Worm (Caenorhabditis elegans) whole organism, young adult: Measurements from ENCODE around the gene srv-9.

ENCODE experiments used
- F23B12.7 ChIP-seq: sonication (generic microtip); optimal IDR thresholded peaks from 2 replicates; lab custom pipeline; 2017; ENCODE audit warnings: missing genetic modification characterization, mild to moderate bottlenecking, missing compliant biosample characterization, antibody characterized with exemption, moderate library complexity; ENCODE audit not compliant: insufficient read depth
- F37B4.10 ChIP-seq: fragments of 200-800 bp; sonication (Bioruptor generic); IDR thresholded peaks from 2 replicates; pipeline ENCODE4 v1.3.6; 2022; ENCODE audit warnings: missing genetic modification characterization, missing compliant biosample characterization
- F39B2.1 ChIP-seq: fragments of 200-800 bp; sonication (Bioruptor generic); IDR thresholded peaks from 2 replicates; pipeline ENCODE4 v1.3.6; 2022; ENCODE audit warnings: missing genetic modification reagents, missing genetic modification characterization, missing compliant biosample characterization
- F52B5.7 ChIP-seq: sonication (generic microtip); optimal IDR thresholded peaks from 2 replicates; lab custom pipeline; 2016; ENCODE audit warnings: mild to moderate bottlenecking, missing genetic modification characterization, missing compliant biosample characterization
- K11D2.4 ChIP-seq: fragments of 200-800 bp; sonication (Bioruptor generic); IDR thresholded peaks from 2 replicates; pipeline ENCODE4 v1.3.6; 2022; ENCODE audit warnings: missing genetic modification reagents, missing genetic modification characterization, missing compliant biosample characterization
- T07F8.4 ChIP-seq: sonication (generic microtip); optimal IDR thresholded peaks from 2 replicates; lab custom pipeline; 2016; ENCODE audit warnings: mild to moderate bottlenecking, missing genetic modification characterization, moderate library complexity, missing compliant biosample characterization
- Y53F4B.3 ChIP-seq: fragments of 200-800 bp; sonication (Bioruptor generic); IDR thresholded peaks from 2 replicates; pipeline ENCODE4 v1.3.6; 2022; ENCODE audit warnings: missing genetic modification reagents, missing genetic modification characterization, missing compliant biosample characterization
- Y79H2A.3 ChIP-seq: fragments of 200-800 bp; sonication (Bioruptor generic); conservative IDR thresholded peaks from 2 replicates; pipeline ENCODE4 v1.3.6; 2022; ENCODE audit warnings: missing genetic modification reagents, missing genetic modification characterization, missing compliant biosample characterization
- Y95B8A.8 ChIP-seq: fragments of 200-800 bp; sonication (Bioruptor generic); IDR thresholded peaks from 2 replicates; pipeline ENCODE4 v1.3.6; 2022; ENCODE audit warnings: missing genetic modification reagents, missing genetic modification characterization, missing compliant biosample characterization
- aptf-2 ChIP-seq: fragments of 200-800 bp; sonication (Bioruptor generic); conservative IDR thresholded peaks from 2 replicates; pipeline ENCODE4 v1.3.6; 2022; ENCODE audit warnings: missing genetic modification reagents, missing genetic modification characterization, missing compliant biosample characterization
- attf-3 ChIP-seq: fragments of 200-800 bp; sonication (Bioruptor generic); conservative IDR thresholded peaks from 2 replicates; pipeline ENCODE4 v1.3.6; 2022; ENCODE audit warnings: missing genetic modification reagents, missing genetic modification characterization, missing compliant biosample characterization
- cebp-1 ChIP-seq, 2 experiments: fragments of 200-800 bp in 1 of 2; sonication (Bioruptor generic) in 1 of 2; sonication (generic microtip) in 1 of 2; IDR thresholded peaks in 1 of 2; optimal IDR thresholded peaks in 1 of 2; 2 replicates each; pipeline versions ENCODE4 v1.3.6 to Lab custom; 2017 to 2022; ENCODE audit warnings: missing compliant biosample characterization in 2 of 2, missing genetic modification characterization in 2 of 2, mild to moderate bottlenecking in 1 of 2, missing genetic modification reagents in 1 of 2, moderate library complexity in 1 of 2
- ceh-40 ChIP-seq: fragments of 200-800 bp; sonication (Bioruptor generic); IDR thresholded peaks from 2 replicates; pipeline ENCODE4 v1.3.6; 2022; ENCODE audit warnings: missing genetic modification characterization, missing compliant biosample characterization
- efl-1 ChIP-seq: fragments of 150-350 bp; optimal IDR thresholded peaks from 2 replicates; lab custom pipeline; 2014; ENCODE audit warnings: missing biosample characterization, missing genetic modification reagents, missing genetic modification characterization
- egl-44 ChIP-seq: fragments of 200-800 bp; sonication (Bioruptor generic); IDR thresholded peaks from 2 replicates; pipeline ENCODE4 v1.3.6; 2022; ENCODE audit warnings: missing genetic modification reagents, missing genetic modification characterization, missing compliant biosample characterization
- egrh-3 ChIP-seq: fragments of 200-800 bp; sonication (Bioruptor generic); IDR thresholded peaks from 2 replicates; pipeline ENCODE4 v1.3.6; 2022; ENCODE audit warnings: missing genetic modification reagents, missing genetic modification characterization, missing compliant biosample characterization
- ekl-4 ChIP-seq: fragments of 200-800 bp; sonication (Bioruptor generic); IDR thresholded peaks from 2 replicates; pipeline ENCODE4 v1.3.6; 2022; ENCODE audit warnings: missing genetic modification reagents, missing genetic modification characterization, missing compliant biosample characterization
- hlh-26 ChIP-seq: fragments of 200-800 bp; sonication (Bioruptor generic); conservative IDR thresholded peaks from 2 replicates; pipeline ENCODE4 v1.3.6; 2022; ENCODE audit warnings: missing genetic modification reagents, missing genetic modification characterization, missing compliant biosample characterization
- hmg-20 ChIP-seq: fragments of 200-800 bp; sonication (Bioruptor generic); IDR thresholded peaks from 2 replicates; pipeline ENCODE4 v1.3.6; 2022; ENCODE audit warnings: missing genetic modification reagents, missing genetic modification characterization, missing compliant biosample characterization
- let-526 ChIP-seq: fragments of 200-800 bp; sonication (Bioruptor generic); IDR thresholded peaks from 2 replicates; pipeline ENCODE4 v1.3.6; 2022; ENCODE audit warnings: missing genetic modification reagents, missing genetic modification characterization, missing compliant biosample characterization
- madf-10 ChIP-seq: sonication (generic microtip); optimal IDR thresholded peaks from 2 replicates; lab custom pipeline; 2016; ENCODE audit warnings: mild to moderate bottlenecking, missing genetic modification characterization, missing compliant biosample characterization
- nfyb-1 ChIP-seq: fragments of 200-800 bp; sonication (Bioruptor generic); IDR thresholded peaks from 2 replicates; pipeline ENCODE4 v1.3.6; 2022; ENCODE audit warnings: missing genetic modification reagents, missing genetic modification characterization, missing compliant biosample characterization
- nhr-120 ChIP-seq: fragments of 200-800 bp; sonication (Bioruptor generic); IDR thresholded peaks from 2 replicates; pipeline ENCODE4 v1.3.6; 2022; ENCODE audit warnings: missing genetic modification characterization, missing compliant biosample characterization
- nhr-90 ChIP-seq: sonication (generic microtip); optimal IDR thresholded peaks from 2 replicates; lab custom pipeline; 2016; ENCODE audit warnings: missing genotype, mild to moderate bottlenecking, missing genetic modification characterization, missing compliant biosample characterization
- rcor-1 ChIP-seq: fragments of 200-800 bp; sonication (Bioruptor generic); IDR thresholded peaks from 2 replicates; pipeline ENCODE4 v1.3.6; 2022; ENCODE audit warnings: missing genetic modification reagents, missing genetic modification characterization, missing compliant biosample characterization
- repo-1 ChIP-seq: sonication (generic microtip); optimal IDR thresholded peaks from 2 replicates; lab custom pipeline; 2017; ENCODE audit warnings: mild to moderate bottlenecking, missing genetic modification characterization, missing compliant biosample characterization
- sdz-38 ChIP-seq: sonication (generic microtip); optimal IDR thresholded peaks from 2 replicates; lab custom pipeline; 2016; ENCODE audit warnings: missing genotype, missing genetic modification characterization, missing compliant biosample characterization
- sea-2 ChIP-seq: fragments of 200-800 bp; sonication (Bioruptor generic); IDR thresholded peaks from 2 replicates; pipeline ENCODE4 v1.3.6; 2022; ENCODE audit warnings: missing genetic modification characterization, missing compliant biosample characterization
- snpc-1.1 ChIP-seq: sonication (generic microtip); optimal IDR thresholded peaks from 2 replicates; lab custom pipeline; 2017; ENCODE audit warnings: missing genetic modification characterization, mild to moderate bottlenecking, missing compliant biosample characterization, antibody characterized with exemption, moderate library complexity, missing genotype, missing genetic modification reagents; ENCODE audit not compliant: insufficient read depth
- somi-1 ChIP-seq: fragments of 200-800 bp; sonication (Bioruptor generic); optimal IDR thresholded peaks from 2 replicates; lab custom pipeline; 2018; ENCODE audit warnings: mild to moderate bottlenecking, missing genetic modification characterization, missing compliant biosample characterization
- sptf-2 ChIP-seq: fragments of 200-800 bp; sonication (Bioruptor generic); optimal IDR thresholded peaks from 2 replicates; lab custom pipeline; 2018; ENCODE audit warnings: mild to moderate bottlenecking, missing genetic modification characterization, missing compliant biosample characterization
- tlf-1 ChIP-seq: fragments of 200-800 bp; sonication (Bioruptor generic); optimal IDR thresholded peaks from 2 replicates; lab custom pipeline; 2018; ENCODE audit warnings: mild to moderate bottlenecking, missing genetic modification characterization, missing compliant biosample characterization
- unc-130 ChIP-seq: sonication (generic microtip); optimal IDR thresholded peaks from 2 replicates; lab custom pipeline; 2016; ENCODE audit warnings: missing genetic modification reagents, missing genetic modification characterization, missing compliant biosample characterization
- xnd-1 ChIP-seq: sonication (generic microtip); optimal IDR thresholded peaks from 2 replicates; lab custom pipeline; 2016; ENCODE audit warnings: missing genotype, missing genetic modification reagents, missing genetic modification characterization, missing compliant biosample characterization
- zfh-2 ChIP-seq: fragments of 200-800 bp; sonication (Bioruptor generic); conservative IDR thresholded peaks from 2 replicates; pipeline ENCODE4 v1.3.6; 2022; ENCODE audit warnings: missing genetic modification reagents, missing genetic modification characterization, missing compliant biosample characterization
- ztf-28 ChIP-seq: fragments of 200-800 bp; sonication (Bioruptor generic); IDR thresholded peaks from 2 replicates; pipeline ENCODE4 v1.3.6; 2022; ENCODE audit warnings: missing genetic modification reagents, missing genetic modification characterization, missing compliant biosample characterization

Gene srv-9

DNA sequence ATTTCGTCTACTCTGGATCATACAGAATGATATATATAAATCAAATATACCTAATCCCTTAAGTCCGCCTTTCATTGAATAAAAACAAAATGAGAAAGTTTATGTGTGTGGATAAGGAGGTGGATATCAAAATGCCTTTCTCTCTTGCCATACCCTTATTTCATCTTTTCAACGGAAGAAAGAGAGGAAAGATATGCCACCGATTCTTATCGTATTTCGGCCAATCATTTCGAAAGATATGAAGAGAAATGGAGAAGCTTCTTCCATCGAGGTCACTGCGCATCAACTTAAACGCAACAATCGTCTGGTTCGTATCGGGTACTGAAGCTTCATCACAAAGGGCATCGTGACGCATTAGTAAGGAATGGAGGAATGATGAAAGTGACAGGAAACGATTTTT, 9.6 kb downstream of the srv-9 start:
- TF ChIP-seq repo-1, result no peak
- TF ChIP-seq tlf-1 (GFP tag; lab: Kevin White, UChicago), result no peak
- no peak for TF ChIP-seq attf-3 (GFP tag; lab: Robert Waterston, UW)
- no peak for TF ChIP-seq cebp-1 (GFP tag; IDR thresholded peaks at IDR 0.05; lab: Robert Waterston, UW)
- TF ChIP-seq cebp-1 (tag; optimal IDR thresholded peaks at IDR 0.05; lab: Kevin White, UChicago), result no peak
- no peak for TF ChIP-seq sptf-2 (GFP tag; lab: Kevin White, UChicago)
- TF ChIP-seq sdz-38 (tag; lab: Kevin White, UChicago), result no peak
- no peak for TF ChIP-seq K11D2.4 (GFP tag; lab: Robert Waterston, UW)
- TF ChIP-seq nhr-120 (GFP tag; lab: Robert Waterston, UW), result no peak
- TF ChIP-seq egl-44 (GFP tag; lab: Robert Waterston, UW), result no peak
- TF ChIP-seq somi-1 (GFP tag; lab: Kevin White, UChicago), result no peak
- TF ChIP-seq Y53F4B.3 (GFP tag; lab: Robert Waterston, UW), result no peak
- TF ChIP-seq aptf-2 (GFP tag; lab: Robert Waterston, UW), result no peak
- no peak for TF ChIP-seq efl-1 (GFP tag; lab: Kevin White, UChicago)
- TF ChIP-seq xnd-1 (tag; lab: Kevin White, UChicago), result no peak
- TF ChIP-seq ceh-40 (GFP tag; lab: Robert Waterston, UW), result no peak
- no peak for TF ChIP-seq nfyb-1 (GFP tag; lab: Robert Waterston, UW)
- TF ChIP-seq Y95B8A.8, result no peak
- no peak for TF ChIP-seq madf-10 (tag; lab: Kevin White, UChicago)

DNA sequence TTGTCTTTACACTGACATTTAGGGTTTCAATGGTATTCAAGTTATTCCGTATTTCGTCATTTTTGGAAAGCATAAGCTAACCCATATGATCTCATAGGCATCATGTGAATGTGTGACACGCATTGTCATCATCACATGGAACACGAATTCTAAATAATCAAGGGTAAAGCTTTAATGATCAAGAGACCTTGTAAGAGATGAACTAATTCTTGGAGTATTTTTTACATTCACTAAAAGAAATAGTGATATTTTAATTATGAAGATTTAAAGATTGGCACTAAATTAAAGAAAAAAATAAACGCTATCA, 11.0 kb downstream of the srv-9 start:
- no peak for TF ChIP-seq hlh-26 (GFP tag; lab: Robert Waterston, UW)
- TF ChIP-seq sdz-38 (tag; lab: Kevin White, UChicago), result no peak
- no peak for TF ChIP-seq F39B2.1 (GFP tag; lab: Robert Waterston, UW)
- TF ChIP-seq F23B12.7 (tag; lab: Kevin White, UChicago), result no peak
- no peak for TF ChIP-seq snpc-1.1 (tag; lab: Kevin White, UChicago)
- no peak for TF ChIP-seq Y79H2A.3
- no peak for TF ChIP-seq egrh-3 (GFP tag; lab: Robert Waterston, UW)
- TF ChIP-seq T07F8.4 (tag; lab: Kevin White, UChicago), result no peak
- TF ChIP-seq nhr-90 (tag; lab: Kevin White, UChicago), result no peak
- no peak for TF ChIP-seq hmg-20
- TF ChIP-seq F37B4.10 (GFP tag; lab: Robert Waterston, UW), result no peak
- TF ChIP-seq ekl-4 (GFP tag; lab: Robert Waterston, UW), result no peak
- no peak for TF ChIP-seq ztf-28 (GFP tag; lab: Robert Waterston, UW)
- no peak for TF ChIP-seq unc-130 (GFP tag; lab: Kevin White, UChicago)
- no peak for TF ChIP-seq F52B5.7 (tag; lab: Kevin White, UChicago)
- no peak for TF ChIP-seq sea-2 (GFP tag; lab: Robert Waterston, UW)
- no peak for TF ChIP-seq rcor-1 (GFP tag; lab: Robert Waterston, UW)
- TF ChIP-seq let-526 (GFP tag; lab: Robert Waterston, UW), result no peak
- no peak for TF ChIP-seq tlf-1 (GFP tag; lab: Kevin White, UChicago)

DNA sequence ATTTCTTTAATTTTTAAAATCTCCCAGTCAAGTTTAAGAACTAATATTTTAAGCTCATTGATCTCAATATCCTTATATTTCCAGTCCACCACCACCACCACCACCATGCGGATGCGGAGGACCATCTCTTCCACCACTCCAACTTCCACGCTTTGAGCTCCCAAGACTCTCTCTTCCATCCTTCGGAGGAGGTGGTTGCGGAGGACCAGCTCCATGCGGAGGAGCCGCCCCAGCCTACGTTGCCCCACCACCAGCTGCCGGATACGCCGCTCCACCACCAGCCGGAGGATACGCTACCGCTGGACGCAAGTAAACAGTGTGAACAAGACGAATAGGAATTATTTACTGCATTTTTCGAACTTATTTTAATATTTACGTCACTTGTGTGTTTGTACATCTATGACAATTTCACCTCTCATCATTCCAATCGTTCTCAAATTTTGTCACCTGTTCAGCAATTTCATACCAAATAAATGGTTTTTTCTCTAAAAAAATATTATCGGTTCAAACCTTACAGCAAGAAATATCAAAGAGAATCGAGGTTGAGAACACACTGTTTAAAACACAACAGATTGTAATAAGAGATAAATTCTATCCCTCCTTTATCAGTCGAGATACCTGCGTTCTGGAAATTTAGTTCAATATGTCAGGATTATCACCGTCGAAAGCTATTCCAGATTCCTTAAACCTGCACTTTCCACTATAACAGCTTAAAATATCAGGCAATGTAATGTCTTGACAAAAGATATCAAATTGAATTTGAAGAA, 11.5 kb downstream of the srv-9 start:
- TF ChIP-seq egrh-3 (GFP tag; lab: Robert Waterston, UW) (peak; percentile 87), xnd-1 (tag; lab: Kevin White, UChicago) (no peak), zfh-2 (GFP tag; lab: Robert Waterston, UW) (peak; percentile 91)
- TF ChIP-seq, all 124 proteins: peak for 2
